Comparison of ENCODE assay signal across 1 fruit fly cellular context in the genomic region with DNA sequence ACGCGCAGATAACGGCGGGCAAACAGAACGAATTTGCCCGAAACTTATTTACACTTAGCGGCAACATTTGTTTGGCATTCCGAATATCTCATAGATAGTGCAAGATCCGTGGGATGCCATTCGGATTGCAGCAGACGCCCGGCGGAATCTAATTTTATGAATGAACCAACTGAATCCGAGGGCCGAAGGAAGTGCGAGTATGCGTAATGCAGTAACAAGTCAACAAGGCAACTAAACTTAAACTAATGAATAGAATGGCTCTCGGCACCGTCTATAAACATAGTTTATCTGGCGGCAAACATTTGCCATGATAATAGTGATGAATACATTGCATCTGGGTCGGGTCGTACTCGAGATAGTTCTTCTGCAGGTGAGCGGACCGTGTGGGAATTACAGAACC.
A peak's percentile ranks its signal among the peaks of the same experiment; 100 is the strongest.
TF ChIP-seq lines count a peak whose summit lies in the region.

No protein-coding gene starts in this region.

TF ChIP-seq in whole organism, embryonic, 481 proteins besides CTCF, POLR2A, EP300 and RAD21 (continued from another document):
- TF ChIP-seq CG12104 (GFP tag; optimal IDR thresholded peaks at IDR 0.05; lab: Kevin White, UChicago) (no peak), CG7271 (tag; optimal IDR thresholded peaks at IDR 0.05; lab: Kevin White, UChicago) (no peak), CG2116 (GFP tag; optimal IDR thresholded peaks at IDR 0.05; lab: Kevin White, UChicago) (no peak), sens (GFP tag; lab: Kevin White, UChicago) (peak; percentile 71), knrl (GFP tag; IDR thresholded peaks at IDR 0.05; lab: Robert Waterston, UW; ENCODE audit: partially characterized antibody) (no peak), CG8359 (GFP tag; optimal IDR thresholded peaks at IDR 0.05; lab: Kevin White, UChicago; ENCODE audit: borderline replicate concordance) (peak; percentile 12), CG5180 (GFP tag; optimal IDR thresholded peaks at IDR 0.05; lab: Kevin White, UChicago) (peak; percentile 18), BtbVII (GFP tag; optimal IDR thresholded peaks at IDR 0.05; lab: Kevin White, UChicago) (no peak), zfh2 (GFP tag; optimal IDR thresholded peaks at IDR 0.05; lab: Kevin White, UChicago) (no peak), CG12744 (GFP tag; optimal IDR thresholded peaks at IDR 0.05; lab: Kevin White, UChicago) (no peak), CG4282 (GFP tag; optimal IDR thresholded peaks at IDR 0.05; lab: Kevin White, UChicago) (no peak), CG9609 (GFP tag; optimal IDR thresholded peaks at IDR 0.05; lab: Kevin White, UChicago) (no peak), Dbx (GFP tag; IDR thresholded peaks at IDR 0.05; lab: Robert Waterston, UW) (no peak), ATbp (GFP tag; optimal IDR thresholded peaks at IDR 0.05; lab: Kevin White, UChicago) (peak; percentile 60), Kr (GFP tag; optimal IDR thresholded peaks at IDR 0.05; lab: Kevin White, UChicago) (no peak), CG14860 (GFP tag; IDR thresholded peaks at IDR 0.05; lab: Robert Waterston, UW; ENCODE audit: partially characterized antibody) (no peak), CG6272 (GFP tag; IDR thresholded peaks at IDR 0.05; lab: Robert Waterston, UW) (no peak), CG7372 (GFP tag; IDR thresholded peaks at IDR 0.05; lab: Robert Waterston, UW) (no peak), Hand (GFP tag; optimal IDR thresholded peaks at IDR 0.05; lab: Kevin White, UChicago) (no peak), sd (tag; optimal IDR thresholded peaks at IDR 0.05; lab: Kevin White, UChicago) (peak; percentile 18), Bteb2 (GFP tag; optimal IDR thresholded peaks at IDR 0.05; lab: Kevin White, UChicago) (no peak), CG17912 (GFP tag; optimal IDR thresholded peaks at IDR 0.05; lab: Kevin White, UChicago) (no peak), MESR4 (GFP tag; optimal IDR thresholded peaks at IDR 0.05; lab: Kevin White, UChicago) (no peak), CG34422 (GFP tag; IDR thresholded peaks at IDR 0.05; lab: Robert Waterston, UW) (no peak), CG31441 (GFP tag; IDR thresholded peaks at IDR 0.05; lab: Robert Waterston, UW) (peak; percentile 18; the same call in 1 of the 2 replicates), Sox100B (GFP tag; optimal IDR thresholded peaks at IDR 0.05; lab: Kevin White, UChicago) (peak; percentile 8), CG11247 (GFP tag; IDR thresholded peaks at IDR 0.05; lab: Robert Waterston, UW) (no peak), lola (GFP tag; optimal IDR thresholded peaks at IDR 0.05; lab: Kevin White, UChicago) (peak in 1 of 3 experiments; percentile 21), CG6854 (GFP tag; optimal IDR thresholded peaks at IDR 0.05; lab: Kevin White, UChicago) (no peak), ci (GFP tag; IDR thresholded peaks at IDR 0.05; lab: Robert Waterston, UW) (no peak), Lhr (GFP tag; optimal IDR thresholded peaks at IDR 0.05; lab: Kevin White, UChicago) (no peak), CG18619 (GFP tag; optimal IDR thresholded peaks at IDR 0.05; lab: Kevin White, UChicago) (no peak), CG15696 (tag; optimal IDR thresholded peaks at IDR 0.05; lab: Kevin White, UChicago) (peak; percentile 25), inv (GFP tag; IDR thresholded peaks at IDR 0.05; lab: Robert Waterston, UW; ENCODE audit: partially characterized antibody) (no peak), dpn (GFP tag; optimal IDR thresholded peaks at IDR 0.05; lab: Kevin White, UChicago) (no peak), CG8944 (GFP tag; optimal IDR thresholded peaks at IDR 0.05; lab: Kevin White, UChicago) (no peak), CG33557 (GFP tag; optimal IDR thresholded peaks at IDR 0.05; lab: Kevin White, UChicago) (peak; percentile 4), CG18262 (tag; optimal IDR thresholded peaks at IDR 0.05; lab: Kevin White, UChicago) (no peak), odd (GFP tag; optimal IDR thresholded peaks at IDR 0.05; lab: Kevin White, UChicago) (peak; percentile 19), CG1603 (tag; optimal IDR thresholded peaks at IDR 0.05; lab: Kevin White, UChicago) (peak; percentile 41), caup (GFP tag; optimal IDR thresholded peaks at IDR 0.05; lab: Kevin White, UChicago; ENCODE audit: severe bottlenecking) (no peak)
